Fruit fly (Drosophila melanogaster): ENCODE measurements around the gene CG11307.

Gene CG11307

dm6 chr3L:21652768-21653167, 35.3 kb downstream of the CG11307 start:
- TF ChIP-seq Crg-1 (GFP tag; optimal IDR thresholded peaks at IDR 0.05) (no peak), ovo (GFP tag; optimal IDR thresholded peaks at IDR 0.05) (peak; percentile 0), CG1620 (GFP tag; optimal IDR thresholded peaks at IDR 0.05) (peak; percentile 50), CG14711 (tag; optimal IDR thresholded peaks at IDR 0.05) (no peak), Mnt (GFP tag; optimal IDR thresholded peaks at IDR 0.05) (no peak), toe (GFP tag; optimal IDR thresholded peaks at IDR 0.05) (peak; percentile 32), CG7045 (GFP tag; optimal IDR thresholded peaks at IDR 0.05) (no peak), cic (GFP tag; optimal IDR thresholded peaks at IDR 0.05) (no peak), Clk (GFP tag; optimal IDR thresholded peaks at IDR 0.05) (no peak), CG11617 (GFP tag; optimal IDR thresholded peaks at IDR 0.05) (no peak), tj (GFP tag; optimal IDR thresholded peaks at IDR 0.05) (no peak), Hr96 (GFP tag; optimal IDR thresholded peaks at IDR 0.05) (peak; percentile 58), CG12768 (GFP tag; optimal IDR thresholded peaks at IDR 0.05) (no peak), pad (GFP tag; optimal IDR thresholded peaks at IDR 0.05) (no peak), CG5204 (GFP tag; optimal IDR thresholded peaks at IDR 0.05) (peak; percentile 47), CG7101 (tag; optimal IDR thresholded peaks at IDR 0.05) (no peak), cnc (optimal IDR thresholded peaks at IDR 0.05) (no peak), bab1 (GFP tag; optimal IDR thresholded peaks at IDR 0.05) (peak; percentile 67), CG33017 (tag; optimal IDR thresholded peaks at IDR 0.05) (no peak), kay (GFP tag; ENCODE audit: borderline replicate concordance) (peak; percentile 10)

dm6 chr3L:21666880-21667279, 49.5 kb downstream of the CG11307 start, which contains the start of gene Cpr78E:
Cpr78E (minus strand) TSS chr3L:21666980.
- TF ChIP-seq toe (GFP tag; optimal IDR thresholded peaks at IDR 0.05) (no peak), CG14711 (tag; optimal IDR thresholded peaks at IDR 0.05) (no peak), kay (GFP tag; ENCODE audit: borderline replicate concordance) (no peak)

- TF ChIP-seq pad (GFP tag; optimal IDR thresholded peaks at IDR 0.05) (no peak), CG7101 (tag; optimal IDR thresholded peaks at IDR 0.05) (no peak), toe (GFP tag; optimal IDR thresholded peaks at IDR 0.05) (no peak), ovo (GFP tag; optimal IDR thresholded peaks at IDR 0.05) (no peak), CG14711 (tag; optimal IDR thresholded peaks at IDR 0.05) (no peak), Mnt (GFP tag; optimal IDR thresholded peaks at IDR 0.05) (no peak), cic (GFP tag; optimal IDR thresholded peaks at IDR 0.05) (no peak), bab1 (GFP tag; optimal IDR thresholded peaks at IDR 0.05) (no peak), tj (GFP tag; optimal IDR thresholded peaks at IDR 0.05) (no peak), CG11617 (GFP tag; optimal IDR thresholded peaks at IDR 0.05) (no peak), CG12768 (GFP tag; optimal IDR thresholded peaks at IDR 0.05) (no peak), kay (GFP tag; ENCODE audit: borderline replicate concordance) (no peak), CG5204 (GFP tag; optimal IDR thresholded peaks at IDR 0.05) (no peak), CG1620 (GFP tag; optimal IDR thresholded peaks at IDR 0.05) (no peak), Hr96 (GFP tag; optimal IDR thresholded peaks at IDR 0.05) (no peak)
Observed at dm6 chr3L:21667530-21667929, 50.1 kb downstream of the CG11307 start.
